Fruit fly (Drosophila melanogaster) whole organism, adult: Measurements from ENCODE around the gene CG13901.

Experiments
- CG11617 ChIP-seq: fragments of 200-800 bp; sonication (Bioruptor generic); optimal IDR thresholded peaks from 2 replicates; lab custom pipeline; 2017; ENCODE audit warnings: mild to moderate bottlenecking, missing biosample characterization, missing genetic modification reagents, missing genetic modification characterization
- CG12768 ChIP-seq: fragments of 200-800 bp; sonication (Bioruptor generic); optimal IDR thresholded peaks from 2 replicates; lab custom pipeline; 2017; ENCODE audit warnings: missing biosample characterization, missing genetic modification characterization, mild to moderate bottlenecking, moderate library complexity, missing genetic modification reagents
- CG14711 ChIP-seq: fragments of 200-800 bp; sonication (Bioruptor generic); optimal IDR thresholded peaks from 2 replicates; lab custom pipeline; 2018; ENCODE audit warnings: missing biosample characterization, mild to moderate bottlenecking, missing genetic modification characterization, moderate library complexity
- CG1620 ChIP-seq: fragments of 200-800 bp; sonication (Bioruptor generic); optimal IDR thresholded peaks from 2 replicates; lab custom pipeline; 2016; ENCODE audit warnings: missing biosample characterization, missing genetic modification characterization
- CG33017 ChIP-seq: fragments of 200-800 bp; sonication (Bioruptor generic); optimal IDR thresholded peaks from 2 replicates; lab custom pipeline; 2018; ENCODE audit warnings: missing biosample characterization, mild to moderate bottlenecking, missing genetic modification characterization, moderate library complexity
- CG5204 ChIP-seq: fragments of 200-800 bp; sonication (Bioruptor generic); optimal IDR thresholded peaks from 2 replicates; lab custom pipeline; 2016; ENCODE audit warnings: missing biosample characterization, missing genetic modification characterization
- CG7045 ChIP-seq: fragments of 200-800 bp; sonication (Bioruptor generic); optimal IDR thresholded peaks from 2 replicates; lab custom pipeline; 2017; ENCODE audit warnings: missing biosample characterization, mild to moderate bottlenecking, missing genetic modification characterization
- CG7101 ChIP-seq: fragments of 200-800 bp; sonication (Bioruptor generic); optimal IDR thresholded peaks from 2 replicates; lab custom pipeline; 2018; ENCODE audit warnings: missing biosample characterization, mild to moderate bottlenecking, missing genetic modification characterization, moderate library complexity
- Clk ChIP-seq: fragments of 200-800 bp; sonication (Bioruptor generic); optimal IDR thresholded peaks from 2 replicates; lab custom pipeline; 2017; ENCODE audit warnings: missing biosample characterization, missing genetic modification characterization
- Crg-1 ChIP-seq: fragments of 200-800 bp; sonication (Bioruptor generic); optimal IDR thresholded peaks from 2 replicates; lab custom pipeline; 2016; ENCODE audit warnings: missing biosample characterization, missing genetic modification characterization
- Hr96 ChIP-seq: fragments of 200-800 bp; sonication (Bioruptor generic); optimal IDR thresholded peaks from 2 replicates; lab custom pipeline; 2016; ENCODE audit warnings: missing biosample characterization, missing genetic modification characterization
- Mnt ChIP-seq: fragments of 200-800 bp; sonication (Bioruptor generic); optimal IDR thresholded peaks from 2 replicates; lab custom pipeline; 2016; ENCODE audit warnings: missing biosample characterization, mild to moderate bottlenecking, missing genetic modification characterization
- bab1 ChIP-seq: fragments of 200-800 bp; sonication (Bioruptor generic); optimal IDR thresholded peaks from 3 replicates; lab custom pipeline; 2019; ENCODE audit warnings: missing biosample characterization, mild to moderate bottlenecking, missing genetic modification characterization, moderate library complexity
- cic ChIP-seq: fragments of 200-800 bp; sonication (Bioruptor generic); optimal IDR thresholded peaks from 2 replicates; lab custom pipeline; 2017; ENCODE audit warnings: missing biosample characterization, mild to moderate bottlenecking, missing genetic modification characterization, moderate library complexity
- cnc ChIP-seq, 2 experiments: fragments of >200 bp; optimal IDR thresholded peaks; 2 replicates each; lab custom pipeline; 2017
- kay ChIP-seq: fragments of 200-800 bp; sonication (Bioruptor generic); peaks from one replicate; lab custom pipeline; 2016; ENCODE audit warnings: missing biosample characterization, missing genetic modification characterization, borderline replicate concordance
- ovo ChIP-seq: fragments of 200-800 bp; sonication (Bioruptor generic); optimal IDR thresholded peaks from 2 replicates; lab custom pipeline; 2016; ENCODE audit warnings: missing biosample characterization, missing genetic modification characterization
- pad ChIP-seq: fragments of 200-800 bp; sonication (Bioruptor generic); optimal IDR thresholded peaks from 3 replicates; lab custom pipeline; 2017; ENCODE audit warnings: missing biosample characterization, missing genetic modification characterization, mild to moderate bottlenecking, moderate library complexity, missing genetic modification reagents
- tj ChIP-seq: fragments of 200-800 bp; sonication (Bioruptor generic); optimal IDR thresholded peaks from 3 replicates; lab custom pipeline; 2017; ENCODE audit warnings: missing biosample characterization, mild to moderate bottlenecking, missing genetic modification characterization, moderate library complexity
- toe ChIP-seq: fragments of 200-800 bp; sonication (Bioruptor generic); optimal IDR thresholded peaks from 2 replicates; lab custom pipeline; 2016; ENCODE audit warnings: missing biosample characterization, missing genetic modification characterization

CG13901 gene

dm6 chr3L:851061-851460 is 13.4 kb upstream of the CG13901 start, which contains the start of gene Dci:
TSS of gene Dci (plus strand) at chr3L:851346.
- TF ChIP-seq cic (GFP tag; lab: Kevin White, UChicago) (no peak), ovo (GFP tag; lab: Kevin White, UChicago) (peak; percentile 52), CG12768 (GFP tag; lab: Kevin White, UChicago) (peak; percentile 56), tj (peak; percentile 31), Clk (GFP tag; lab: Kevin White, UChicago) (no peak), toe (GFP tag; lab: Kevin White, UChicago) (peak; percentile 92), Crg-1 (GFP tag; lab: Kevin White, UChicago) (peak; percentile 24), cnc (optimal IDR thresholded peaks at IDR 0.05; lab: Kevin White, UChicago) (no peak), CG7101 (peak; percentile 38), Hr96 (peak; percentile 78), pad (GFP tag; lab: Kevin White, UChicago) (peak; percentile 14), CG11617 (GFP tag; lab: Kevin White, UChicago) (peak; percentile 49), CG7045 (GFP tag; lab: Kevin White, UChicago) (no peak), bab1 (GFP tag; lab: Kevin White, UChicago) (peak; percentile 65), Mnt (peak; percentile 48), CG5204 (GFP tag; lab: Kevin White, UChicago) (peak; percentile 74), kay (peak; percentile 77), CG33017 (peak; percentile 13), CG1620 (peak; percentile 73), CG14711 (peak; percentile 71)

dm6 chr3L:843626-844025 is 6.0 kb upstream of the CG13901 start, which contains the start of gene Cep290:
TSS of gene Cep290 (plus strand) at chr3L:843926.
- no peak for TF ChIP-seq Crg-1 (GFP tag; lab: Kevin White, UChicago)
- no peak for TF ChIP-seq CG5204 (GFP tag; lab: Kevin White, UChicago)
- no peak for TF ChIP-seq CG14711
- TF ChIP-seq toe (GFP tag; lab: Kevin White, UChicago): no peak
- no peak for TF ChIP-seq CG7045 (GFP tag; lab: Kevin White, UChicago)
- no peak for TF ChIP-seq CG7101
- no peak for TF ChIP-seq Mnt
- TF ChIP-seq CG33017: no peak
- TF ChIP-seq ovo (GFP tag; lab: Kevin White, UChicago): no peak
- TF ChIP-seq cnc (optimal IDR thresholded peaks at IDR 0.05; lab: Kevin White, UChicago): no peak
- no peak for TF ChIP-seq CG1620
- no peak for TF ChIP-seq pad (GFP tag; lab: Kevin White, UChicago)

- TF ChIP-seq kay (no peak), cnc (optimal IDR thresholded peaks at IDR 0.05; lab: Kevin White, UChicago) (no peak), ovo (GFP tag; lab: Kevin White, UChicago) (no peak), Hr96 (no peak), pad (GFP tag; lab: Kevin White, UChicago) (no peak), CG5204 (GFP tag; lab: Kevin White, UChicago) (no peak), CG33017 (no peak)
These were observed 3.6 kb upstream of the CG13901 start, which contains the start of the genes JMJD5 and Gr61a for dm6 chr3L:841260-841659. TSS of gene JMJD5 (minus strand) at chr3L:841360. TSS of gene Gr61a (plus strand) at chr3L:841451.

- TF ChIP-seq bab1 (GFP tag; lab: Kevin White, UChicago) (peak; percentile 6), CG14711 (peak; percentile 55), Mnt (no peak)
These were observed 2.1 kb downstream of the CG13901 start, which contains the start of gene CG42554 for dm6 chr3L:835455-836034. TSS of gene CG42554 (plus strand) at chr3L:835683.

- TF ChIP-seq ovo (GFP tag; lab: Kevin White, UChicago) (no peak), CG7101 (peak; percentile 27), CG1620 (peak; percentile 38), CG33017 (no peak), bab1 (GFP tag; lab: Kevin White, UChicago) (peak; percentile 13), tj (peak; percentile 28)
These were observed 3.7 kb downstream of the CG13901 start, which contains the start of gene CG42553 for dm6 chr3L:833878-834277. TSS of gene CG42553 (plus strand) at chr3L:834093.

- TF ChIP-seq tj (peak; percentile 52), ovo (GFP tag; lab: Kevin White, UChicago) (no peak), CG14711 (no peak), CG33017 (no peak), pad (GFP tag; lab: Kevin White, UChicago) (no peak), CG7101 (peak; percentile 50), CG1620 (no peak), CG5204 (GFP tag; lab: Kevin White, UChicago) (no peak), Crg-1 (GFP tag; lab: Kevin White, UChicago) (no peak), toe (GFP tag; lab: Kevin White, UChicago) (peak; percentile 55), Clk (GFP tag; lab: Kevin White, UChicago) (no peak), bab1 (GFP tag; lab: Kevin White, UChicago) (peak; percentile 61), Mnt (peak; percentile 81), kay (no peak), cic (GFP tag; lab: Kevin White, UChicago) (no peak), CG12768 (GFP tag; lab: Kevin White, UChicago) (peak; percentile 12), cnc (optimal IDR thresholded peaks at IDR 0.05; lab: Kevin White, UChicago) (no peak), CG7045 (GFP tag; lab: Kevin White, UChicago) (peak; percentile 4), CG11617 (GFP tag; lab: Kevin White, UChicago) (no peak), Hr96 (no peak)
These were observed 4.4 kb downstream of the CG13901 start, which contains the start of gene Sf3b3 for dm6 chr3L:832897-833857. TSS of gene Sf3b3 (minus strand) at chr3L:833385.
